Worm (Caenorhabditis elegans): ENCODE data around the gene ttbk-8.2.

DNA sequence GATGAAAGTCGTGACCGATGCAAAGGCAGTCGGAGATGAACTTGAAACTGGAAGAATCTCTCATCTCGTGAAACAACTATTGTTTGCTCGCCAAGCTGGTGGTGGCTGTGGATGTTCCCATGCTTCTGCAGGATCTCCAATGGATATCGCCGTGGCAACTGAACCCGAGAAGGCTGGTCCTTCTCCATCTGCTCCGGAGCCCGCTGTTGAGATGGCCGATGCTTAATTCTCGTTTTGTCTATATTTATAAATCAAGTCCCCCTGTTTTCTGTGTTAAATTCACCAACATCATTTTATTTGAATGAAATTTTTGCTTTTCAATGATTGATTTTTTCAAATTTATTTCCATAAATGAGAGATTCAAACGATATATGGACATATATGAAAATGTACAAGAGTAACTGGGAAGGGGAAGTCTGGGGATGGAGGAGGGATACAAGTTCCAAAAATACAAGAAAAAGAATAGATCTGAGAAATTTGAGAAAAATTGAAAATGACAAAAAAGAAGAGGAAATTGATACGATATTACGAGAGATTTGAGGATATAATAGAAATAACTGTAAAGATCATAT, 19.1 kb downstream of the ttbk-8.2 start:
- TF ChIP-seq him-1 (tag; optimal IDR thresholded peaks at IDR 0.05) (no peak), dao-5 (tag; optimal IDR thresholded peaks at IDR 0.05) (no peak), W03F9.2 (tag; optimal IDR thresholded peaks at IDR 0.05) (no peak)

Data from whole organism, L4/young adult.